Fruit fly (Drosophila melanogaster): ENCODE measurements around the gene CG32204.

The CG32204 gene

dm6 chr3L:18904772-18905601, 40.9 kb downstream of the CG32204 start, which contains the start of the genes CSN1b and Prp6 (continued):
- TF ChIP-seq CG3995 (GFP tag; optimal IDR thresholded peaks at IDR 0.05) (peak; percentile 82), sqz (GFP tag; optimal IDR thresholded peaks at IDR 0.05) (no peak), sens (GFP tag) (no peak), B-H2 (GFP tag; optimal IDR thresholded peaks at IDR 0.05) (no peak), CG17186 (GFP tag; optimal IDR thresholded peaks at IDR 0.05) (no peak), Opbp (GFP tag; IDR thresholded peaks at IDR 0.05; ENCODE audit: partially characterized antibody) (peak; percentile 48; the same call in 2 of the 3 replicates), Mad (GFP tag; optimal IDR thresholded peaks at IDR 0.05) (no peak), vnd (GFP tag; IDR thresholded peaks at IDR 0.05; ENCODE audit: partially characterized antibody) (peak; percentile 51; the same call in 1 of the 3 replicates), cas (GFP tag; IDR thresholded peaks at IDR 0.05) (no peak), CG42726 (GFP tag; IDR thresholded peaks at IDR 0.05; ENCODE audit: partially characterized antibody) (0 out of 2 replicates have a peak, but pooled peaks have one; percentile 41), Dref (GFP tag; IDR thresholded peaks at IDR 0.05) (peak; percentile 65), CG16813 (GFP tag; IDR thresholded peaks at IDR 0.05; ENCODE audit: partially characterized antibody) (peak; percentile 60; the same call in 2 of the 3 replicates), cwo (GFP tag; optimal IDR thresholded peaks at IDR 0.05) (no peak), CG30020 (tag; optimal IDR thresholded peaks at IDR 0.05) (peak; percentile 65), CG14860 (GFP tag; IDR thresholded peaks at IDR 0.05; ENCODE audit: partially characterized antibody) (0 out of 3 replicates have a peak, but pooled peaks have one; percentile 48), CG34376 (GFP tag; optimal IDR thresholded peaks at IDR 0.05) (no peak), MESR4 (GFP tag; optimal IDR thresholded peaks at IDR 0.05) (peak; percentile 58), CG12659 (GFP tag; optimal IDR thresholded peaks at IDR 0.05) (peak; percentile 52), CG18619 (GFP tag; optimal IDR thresholded peaks at IDR 0.05) (no peak), inv (GFP tag; IDR thresholded peaks at IDR 0.05; ENCODE audit: partially characterized antibody) (peak; percentile 42; the same call in 1 of the 2 replicates), Hr3 (GFP tag; optimal IDR thresholded peaks at IDR 0.05) (peak; percentile 15), CG6683 (GFP tag; optimal IDR thresholded peaks at IDR 0.05) (no peak), disco-r (GFP tag; optimal IDR thresholded peaks at IDR 0.05) (no peak), Bgb (GFP tag; IDR thresholded peaks at IDR 0.05; ENCODE audit: partially characterized antibody) (peak; percentile 61), hbn (GFP tag; IDR thresholded peaks at IDR 0.05; ENCODE audit: partially characterized antibody) (peak; percentile 31), jigr1 (GFP tag; IDR thresholded peaks at IDR 0.05) (no peak), amos (GFP tag; IDR thresholded peaks at IDR 0.05; ENCODE audit: partially characterized antibody) (peak; percentile 60), CG6791 (GFP tag; IDR thresholded peaks at IDR 0.05; ENCODE audit: partially characterized antibody) (peak; percentile 57), Optix (GFP tag; IDR thresholded peaks at IDR 0.05) (no peak), Rfx (GFP tag; IDR thresholded peaks at IDR 0.05) (peak; percentile 38; the same call in 1 of the 2 replicates), Dll (GFP tag; IDR thresholded peaks at IDR 0.05; ENCODE audit: partially characterized antibody) (peak; percentile 73; the same call in 3 of the 4 replicates), Ada2b (GFP tag; IDR thresholded peaks at IDR 0.05) (no peak), BEAF-32 (GFP tag; optimal IDR thresholded peaks at IDR 0.05) (peak; percentile 74), Xbp1 (GFP tag; optimal IDR thresholded peaks at IDR 0.05) (peak; percentile 21), bbx (GFP tag; IDR thresholded peaks at IDR 0.05; ENCODE audit: partially characterized antibody) (peak; percentile 51), slbo (GFP tag; IDR thresholded peaks at IDR 0.05) (peak; percentile 20; the same call in 1 of the 2 replicates), CG6272 (GFP tag; IDR thresholded peaks at IDR 0.05) (peak; percentile 29; the same call in 1 of the 2 replicates), CG15601 (tag; optimal IDR thresholded peaks at IDR 0.05) (no peak), luna (GFP tag; optimal IDR thresholded peaks at IDR 0.05) (no peak), CG14710 (tag; optimal IDR thresholded peaks at IDR 0.05) (peak; percentile 60), CG13287 (GFP tag; IDR thresholded peaks at IDR 0.05; ENCODE audit: partially characterized antibody) (peak; percentile 41), CoRest (tag; optimal IDR thresholded peaks at IDR 0.05) (peak; percentile 46), CG12391 (tag; optimal IDR thresholded peaks at IDR 0.05) (peak; percentile 41), pzg (GFP tag; optimal IDR thresholded peaks at IDR 0.05) (peak; percentile 13), MBD-R2 (GFP tag; IDR thresholded peaks at IDR 0.05) (peak; percentile 64), Nf-YC (tag; optimal IDR thresholded peaks at IDR 0.05) (no peak)

Data from whole organism, embryonic.